Worm (Caenorhabditis elegans): ENCODE results near the gene T28H11.8.

T28H11.8 gene

DNA sequence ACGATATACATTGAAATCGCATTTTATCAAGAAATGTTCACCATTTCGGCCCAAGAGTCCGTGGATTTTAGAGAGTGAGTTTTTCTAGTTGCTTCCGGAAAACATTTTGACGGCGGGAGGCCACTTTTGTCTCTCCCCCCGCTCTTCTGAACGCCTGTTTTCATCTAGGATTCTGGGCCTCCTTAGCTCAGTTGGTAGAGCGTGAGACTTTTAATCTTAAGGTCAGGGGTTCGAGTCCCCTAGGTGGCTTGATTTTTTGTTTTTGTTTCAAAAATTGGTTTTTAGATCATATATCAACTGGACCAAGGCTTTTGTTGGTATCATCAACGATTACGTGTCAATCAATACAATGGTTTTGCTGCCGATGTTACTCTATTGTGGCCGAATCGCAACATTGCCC, 18.3 kb upstream of the T28H11.8 start:
- peak; percentile 49 for TF ChIP-seq nhr-85 (tag)
- TF ChIP-seq dsc-1 (tag; optimal IDR thresholded peaks at IDR 0.05) = no peak

DNA sequence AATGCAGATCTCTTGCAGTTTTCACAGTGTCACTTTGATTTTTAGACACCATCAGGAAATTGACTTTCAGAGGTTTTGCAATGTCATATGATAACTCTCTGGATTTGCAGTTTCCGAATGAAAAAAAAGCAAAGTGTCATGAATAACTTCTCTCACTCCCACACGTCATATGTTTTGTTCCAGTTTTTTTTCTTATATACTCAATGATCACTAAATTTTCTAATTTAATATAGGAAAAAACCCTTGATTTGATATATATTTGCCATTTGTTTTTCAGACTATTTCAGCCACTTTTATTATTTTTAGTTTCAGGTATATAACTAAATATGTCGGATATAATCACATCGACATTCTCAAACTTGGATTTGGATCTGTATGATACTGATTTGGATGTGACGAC, 17.1 kb upstream of the T28H11.8 start, which contains the start of gene C09B9.1:
Gene C09B9.1, plus strand, starts transcription at position 301 of the 400 bp plus-strand sequence.
- TF ChIP-seq C16A3.4 (tag; optimal IDR thresholded peaks at IDR 0.05) = no peak
- no peak for TF ChIP-seq elt-3 (tag; optimal IDR thresholded peaks at IDR 0.05)
- TF ChIP-seq fkh-8 (tag; optimal IDR thresholded peaks at IDR 0.05) = no peak
- no peak for TF ChIP-seq aly-2 (tag; optimal IDR thresholded peaks at IDR 0.05)
- no peak for TF ChIP-seq lin-14 (GFP tag; optimal IDR thresholded peaks at IDR 0.05)
- TF ChIP-seq jun-1 (tag; optimal IDR thresholded peaks at IDR 0.05) = no peak
- TF ChIP-seq snpc-4 (tag; optimal IDR thresholded peaks at IDR 0.05) = no peak
- no peak for TF ChIP-seq zip-4 (GFP tag; optimal IDR thresholded peaks at IDR 0.05)
- TF ChIP-seq egl-27 (tag; optimal IDR thresholded peaks at IDR 0.05) = no peak
- no peak for TF ChIP-seq hlh-4 (tag; optimal IDR thresholded peaks at IDR 0.05)
- TF ChIP-seq swsn-7 (tag; optimal IDR thresholded peaks at IDR 0.05) = no peak

DNA sequence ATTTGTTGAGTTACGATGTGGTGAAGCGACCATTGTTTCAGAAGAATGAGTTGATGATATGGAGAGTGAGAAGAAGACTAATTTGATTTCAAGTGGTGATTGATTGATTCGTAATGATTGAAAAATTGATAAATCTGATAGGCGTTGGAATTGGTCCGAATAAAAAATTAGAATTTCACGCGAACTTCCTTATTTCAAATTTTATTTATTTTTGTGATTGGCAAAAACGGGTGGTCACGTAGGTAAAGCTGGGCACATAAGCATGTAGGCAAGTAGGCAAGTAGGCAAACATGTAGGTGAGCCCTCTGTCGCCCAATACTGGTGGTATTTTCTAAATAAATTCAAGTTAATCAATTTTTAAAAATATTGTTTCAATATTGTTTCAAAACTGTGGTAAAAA, 12.8 kb upstream of the T28H11.8 start, which contains the start of gene C09B9.4:
Gene C09B9.4, minus strand, starts transcription at position 101 of the 400 bp plus-strand sequence.
- TF ChIP-seq fkh-4 (tag; optimal IDR thresholded peaks at IDR 0.05; ENCODE audit: borderline replicate concordance) = no peak
- no peak for TF ChIP-seq lin-15B (tag; optimal IDR thresholded peaks at IDR 0.05)
- TF ChIP-seq ztf-11 (tag; optimal IDR thresholded peaks at IDR 0.05) = no peak
- TF ChIP-seq zip-4 (GFP tag; optimal IDR thresholded peaks at IDR 0.05) = no peak
- TF ChIP-seq ceh-88 (GFP tag; IDR thresholded peaks at IDR 0.05) = no peak
- no peak for TF ChIP-seq zag-1 (tag; optimal IDR thresholded peaks at IDR 0.05)
- TF ChIP-seq pqm-1 (tag; optimal IDR thresholded peaks at IDR 0.05) = no peak
- TF ChIP-seq swsn-7 (tag; optimal IDR thresholded peaks at IDR 0.05) = no peak
- no peak for TF ChIP-seq unc-62 (GFP tag; optimal IDR thresholded peaks at IDR 0.05)
- TF ChIP-seq nhr-77 (tag; optimal IDR thresholded peaks at IDR 0.05) = no peak
- TF ChIP-seq lir-3 (tag; optimal IDR thresholded peaks at IDR 0.05; ENCODE audit: poor library complexity) = no peak
- TF ChIP-seq nhr-20 (tag; optimal IDR thresholded peaks at IDR 0.05) = no peak
- no peak for TF ChIP-seq sptf-1 (tag; optimal IDR thresholded peaks at IDR 0.05)
- TF ChIP-seq fkh-8 (tag; optimal IDR thresholded peaks at IDR 0.05) = no peak
- TF ChIP-seq dsc-1 (tag; optimal IDR thresholded peaks at IDR 0.05) = no peak
- TF ChIP-seq nhr-90 (tag; optimal IDR thresholded peaks at IDR 0.05; ENCODE audit: poor library complexity) = no peak
- no peak for TF ChIP-seq nhr-19 (GFP tag; conservative IDR thresholded peaks at IDR 0.05)
- TF ChIP-seq grh-1 (GFP tag; IDR thresholded peaks at IDR 0.05) = no peak
- no peak for TF ChIP-seq irx-1 (tag; optimal IDR thresholded peaks at IDR 0.05)
- TF ChIP-seq unc-98 (GFP tag; IDR thresholded peaks at IDR 0.05) = no peak

DNA sequence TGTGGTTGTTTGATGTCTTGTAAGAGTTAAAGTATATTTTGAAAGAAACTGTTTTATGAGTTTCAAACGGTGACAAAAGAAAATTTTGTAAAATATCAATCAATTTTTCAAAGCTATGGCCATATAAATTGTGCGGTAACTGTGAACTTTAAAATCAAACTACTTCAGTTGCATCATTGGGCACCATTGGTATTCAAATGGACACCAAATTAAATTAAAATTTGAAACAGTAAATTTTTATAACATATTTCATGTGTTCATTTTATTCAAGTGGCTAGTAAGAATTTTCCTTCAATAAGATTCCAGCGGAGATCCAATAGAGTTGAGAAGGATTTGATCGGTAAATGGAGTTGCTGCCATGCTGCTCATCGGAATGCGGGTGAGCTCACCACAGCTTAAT, 10.9 kb upstream of the T28H11.8 start:
- TF ChIP-seq snpc-4 (tag; optimal IDR thresholded peaks at IDR 0.05) (no peak), sptf-1 (tag; optimal IDR thresholded peaks at IDR 0.05) (no peak), egl-27 (tag; optimal IDR thresholded peaks at IDR 0.05) (no peak), ces-1 (GFP tag; optimal IDR thresholded peaks at IDR 0.05) (no peak), elt-2 (tag; optimal IDR thresholded peaks at IDR 0.05) (no peak), zag-1 (tag; optimal IDR thresholded peaks at IDR 0.05) (no peak), nhr-76 (tag; optimal IDR thresholded peaks at IDR 0.05) (no peak), Y116A8C.19 (tag; optimal IDR thresholded peaks at IDR 0.05; ENCODE audit: borderline replicate concordance) (no peak), dsc-1 (tag; optimal IDR thresholded peaks at IDR 0.05) (no peak), fkh-8 (tag; optimal IDR thresholded peaks at IDR 0.05) (no peak), fos-1 (tag; optimal IDR thresholded peaks at IDR 0.05) (no peak), nhr-90 (tag; optimal IDR thresholded peaks at IDR 0.05; ENCODE audit: poor library complexity) (no peak), fkh-10 (GFP tag; optimal IDR thresholded peaks at IDR 0.05) (no peak), nhr-84 (tag; optimal IDR thresholded peaks at IDR 0.05) (no peak), blmp-1 (tag; optimal IDR thresholded peaks at IDR 0.05) (no peak)
